Worm (Caenorhabditis elegans): Measurements from ENCODE around the gene nlp-17.

DNA sequence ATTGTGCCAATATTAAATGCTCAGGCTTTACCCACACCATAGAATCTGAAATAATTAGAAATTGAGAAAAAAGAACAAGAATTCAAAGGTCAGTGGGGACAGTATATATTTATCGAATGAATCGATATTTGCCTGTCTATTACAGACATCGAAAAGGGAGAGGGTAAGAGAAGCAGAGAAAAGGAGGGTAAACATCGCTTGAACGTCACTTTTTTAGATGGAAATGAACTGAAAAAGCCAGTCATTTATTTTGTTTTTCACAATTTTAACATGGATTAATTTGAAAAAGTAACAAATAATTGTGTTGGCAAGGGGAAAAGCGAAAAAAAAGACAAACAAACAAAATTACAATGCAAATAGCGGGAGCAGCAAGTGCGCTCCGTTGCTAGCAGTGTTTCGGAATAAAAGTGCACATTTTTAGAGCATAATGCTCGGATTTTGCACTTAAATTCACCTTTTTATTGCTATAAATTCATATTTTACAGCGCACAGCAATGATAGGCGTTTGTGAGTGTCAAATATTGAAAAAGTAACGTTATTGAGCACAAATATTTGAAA is 2.7 kb downstream of the nlp-17 start, which contains the start of gene tbc-9:
- TF ChIP-seq egl-44 (GFP tag; IDR thresholded peaks at IDR 0.05) (no peak), F49E8.2 (tag; optimal IDR thresholded peaks at IDR 0.05; ENCODE audit: insufficient read depth) (no peak), somi-1 (GFP tag; optimal IDR thresholded peaks at IDR 0.05) (no peak), ets-4 (GFP tag; optimal IDR thresholded peaks at IDR 0.05) (no peak), nhr-27 (tag; optimal IDR thresholded peaks at IDR 0.05) (no peak), B0336.3 (GFP tag; IDR thresholded peaks at IDR 0.05) (no peak)

Data from whole organism, young adult.